Fruit fly (Drosophila melanogaster) whole organism, embryonic: ENCODE results near the gene cv-c.

Experiments used
- BEAF-32 ChIP-seq: fragments of 200-800 bp; sonication (Bioruptor generic); optimal IDR thresholded peaks from 3 replicates; lab custom pipeline; 2017; ENCODE audit warnings: missing biosample characterization, missing genetic modification characterization, mild to moderate bottlenecking, moderate library complexity, missing genetic modification reagents
- Bgb ChIP-seq: fragments of 200-800 bp; sonication (Bioruptor generic); IDR thresholded peaks from 2 replicates; pipeline ENCODE4 v1.3.6; 2022; ENCODE audit warnings: missing biosample characterization, missing genetic modification characterization; ENCODE audit not compliant: partially characterized antibody
- CG10267 ChIP-seq: fragments of 200-800 bp; sonication (Bioruptor generic); optimal IDR thresholded peaks from 2 replicates; lab custom pipeline; 2018; ENCODE audit warnings: missing biosample characterization, mild to moderate bottlenecking, missing genetic modification characterization, moderate library complexity
- CG10462 ChIP-seq: fragments of 200-800 bp; sonication (Bioruptor generic); optimal IDR thresholded peaks from 2 replicates; lab custom pipeline; 2016; ENCODE audit warnings: missing biosample characterization, missing genetic modification characterization
- CG10959 ChIP-seq: fragments of 200-800 bp; sonication (Bioruptor generic); IDR thresholded peaks from 2 replicates; pipeline ENCODE4 v1.3.6; 2022; ENCODE audit warnings: missing biosample characterization, missing genetic modification characterization
- CG12219 ChIP-seq: fragments of 200-800 bp; sonication (Bioruptor generic); optimal IDR thresholded peaks from 3 replicates; lab custom pipeline; 2018; ENCODE audit warnings: missing biosample characterization, mild to moderate bottlenecking, missing genetic modification characterization
- CG14860 ChIP-seq: fragments of 200-800 bp; sonication (Bioruptor generic); IDR thresholded peaks from 3 replicates; pipeline ENCODE4 v1.3.6; 2022; ENCODE audit warnings: missing biosample characterization, missing genetic modification characterization; ENCODE audit not compliant: partially characterized antibody
- CG15269 ChIP-seq: fragments of 200-800 bp; sonication (Bioruptor generic); optimal IDR thresholded peaks from 2 replicates; lab custom pipeline; 2018; ENCODE audit warnings: missing biosample characterization, mild to moderate bottlenecking, missing genetic modification characterization, moderate library complexity
- CG17912 ChIP-seq: fragments of 200-800 bp; sonication (Bioruptor generic); optimal IDR thresholded peaks from 2 replicates; lab custom pipeline; 2018; ENCODE audit warnings: missing biosample characterization, mild to moderate bottlenecking, missing genetic modification characterization
- CG18764 ChIP-seq: fragments of 200-800 bp; sonication (Bioruptor generic); optimal IDR thresholded peaks from 3 replicates; lab custom pipeline; 2016; ENCODE audit warnings: missing biosample characterization, missing genetic modification characterization
- CG31388 ChIP-seq: fragments of 200-800 bp; sonication (Bioruptor generic); optimal IDR thresholded peaks from 2 replicates; lab custom pipeline; 2016; ENCODE audit warnings: missing biosample characterization, missing genetic modification characterization
- CG42726 ChIP-seq: fragments of 200-800 bp; sonication (Bioruptor generic); IDR thresholded peaks from 2 replicates; pipeline ENCODE4 v1.3.6; 2022; ENCODE audit warnings: missing biosample characterization, missing genetic modification characterization; ENCODE audit not compliant: partially characterized antibody
- CG4328 ChIP-seq: fragments of 200-800 bp; sonication (Bioruptor generic); optimal IDR thresholded peaks from 3 replicates; lab custom pipeline; 2017; ENCODE audit warnings: missing biosample characterization, missing genetic modification reagents, missing genetic modification characterization
- CG4820 ChIP-seq: fragments of 200-800 bp; sonication (Bioruptor generic); optimal IDR thresholded peaks from 3 replicates; lab custom pipeline; 2016; ENCODE audit warnings: missing biosample characterization, missing genetic modification characterization
- CG6175 ChIP-seq: fragments of 200-800 bp; sonication (Bioruptor generic); IDR thresholded peaks from 3 replicates; pipeline ENCODE4 v1.3.6; 2022; ENCODE audit warnings: missing biosample characterization, missing genetic modification characterization
- CG7987 ChIP-seq: fragments of 200-800 bp; sonication (Bioruptor generic); optimal IDR thresholded peaks from 2 replicates; lab custom pipeline; 2018; ENCODE audit warnings: missing biosample characterization, mild to moderate bottlenecking, missing genetic modification characterization, moderate library complexity
- CG8281 ChIP-seq: fragments of 200-800 bp; sonication (Bioruptor generic); optimal IDR thresholded peaks from 2 replicates; lab custom pipeline; 2018; ENCODE audit warnings: missing biosample characterization, mild to moderate bottlenecking, missing genetic modification characterization, moderate library complexity
- CG8290 ChIP-seq, 3 experiments: fragments of 200-800 bp; sonication (Bioruptor generic); optimal IDR thresholded peaks; 2 replicates each; lab custom pipeline; 2016 to 2019; ENCODE audit warnings: missing biosample characterization in 3 of 3, missing genetic modification characterization in 3 of 3, mild to moderate bottlenecking in 2 of 3, moderate library complexity in 1 of 3
- CG8924 ChIP-seq: fragments of 200-800 bp; optimal IDR thresholded peaks from 3 replicates; lab custom pipeline; 2019; ENCODE audit warnings: missing biosample characterization, mild to moderate bottlenecking, missing genetic modification characterization, moderate library complexity
- CG9797 ChIP-seq: fragments of 200-800 bp; sonication (Bioruptor generic); optimal IDR thresholded peaks from 3 replicates; lab custom pipeline; 2018; ENCODE audit warnings: missing biosample characterization, mild to moderate bottlenecking, missing genetic modification characterization
- ERR ChIP-seq: fragments of 200-800 bp; sonication (Bioruptor generic); optimal IDR thresholded peaks from 2 replicates; lab custom pipeline; 2016; ENCODE audit warnings: missing biosample characterization, missing genetic modification characterization
- H2.0 ChIP-seq: fragments of 200-800 bp; sonication (Bioruptor generic); IDR thresholded peaks from 2 replicates; pipeline ENCODE4 v1.3.6; 2022; ENCODE audit warnings: missing biosample characterization, missing genetic modification characterization
- HmgZ ChIP-seq: fragments of 200-800 bp; sonication (Bioruptor generic); optimal IDR thresholded peaks from 2 replicates; lab custom pipeline; 2018; ENCODE audit warnings: missing biosample characterization, mild to moderate bottlenecking, missing genetic modification characterization
- Hr78 ChIP-seq, 2 experiments: fragments of 200-800 bp in 1 of 2; fragments of >200 bp in 1 of 2; sonication (Bioruptor generic) in 1 of 2; optimal IDR thresholded peaks; 2 replicates each; lab custom pipeline; 2017 to 2019; ENCODE audit warnings: missing biosample characterization in 2 of 2, missing genetic modification characterization in 2 of 2, mild to moderate bottlenecking in 1 of 2, moderate library complexity in 1 of 2
- Hsf ChIP-seq: fragments of 200-800 bp; sonication (Bioruptor generic); optimal IDR thresholded peaks from 3 replicates; lab custom pipeline; 2016; ENCODE audit warnings: missing biosample characterization, missing genetic modification characterization
- Lhr ChIP-seq: fragments of 200-800 bp; sonication (Bioruptor generic); optimal IDR thresholded peaks from 3 replicates; lab custom pipeline; 2017; ENCODE audit warnings: mild to moderate bottlenecking, missing biosample characterization, missing genetic modification reagents, missing genetic modification characterization
- Mes4 ChIP-seq: fragments of 200-800 bp; sonication (Bioruptor generic); optimal IDR thresholded peaks from 2 replicates; lab custom pipeline; 2016; ENCODE audit warnings: missing biosample characterization, missing genetic modification characterization
- Side ChIP-seq: fragments of 200-800 bp; sonication (Bioruptor generic); optimal IDR thresholded peaks from 2 replicates; lab custom pipeline; 2016; ENCODE audit warnings: missing biosample characterization, missing genetic modification characterization
- Six4 ChIP-seq: fragments of 200-800 bp; sonication (Bioruptor generic); optimal IDR thresholded peaks from 2 replicates; lab custom pipeline; 2016; ENCODE audit warnings: missing biosample characterization, missing genetic modification characterization
- Taf1 ChIP-seq: fragments of 200-800 bp; sonication (Bioruptor generic); IDR thresholded peaks from 2 replicates; pipeline ENCODE4 v1.3.6; 2022; ENCODE audit warnings: missing biosample characterization, missing genetic modification characterization
- Usf ChIP-seq: fragments of 200-800 bp; sonication (Bioruptor generic); optimal IDR thresholded peaks from 2 replicates; lab custom pipeline; 2017; ENCODE audit warnings: missing genotype, missing biosample characterization, missing genetic modification characterization
- bbx ChIP-seq: fragments of 200-800 bp; sonication (Bioruptor generic); IDR thresholded peaks from 2 replicates; pipeline ENCODE4 v1.3.6; 2022; ENCODE audit warnings: missing biosample characterization, missing genetic modification characterization; ENCODE audit not compliant: partially characterized antibody
- cato ChIP-seq: fragments of 200-800 bp; sonication (Bioruptor generic); optimal IDR thresholded peaks from 2 replicates; lab custom pipeline; 2016; ENCODE audit warnings: missing biosample characterization, missing genetic modification characterization, borderline replicate concordance
- caup ChIP-seq: fragments of 200-800 bp; sonication (Bioruptor generic); optimal IDR thresholded peaks from 3 replicates; lab custom pipeline; 2017; ENCODE audit warnings: missing biosample characterization, mild to moderate bottlenecking, missing genetic modification characterization, moderate library complexity; ENCODE audit not compliant: severe bottlenecking
- crp ChIP-seq, 2 experiments: fragments of 200-800 bp; sonication (Bioruptor generic); optimal IDR thresholded peaks; 2 replicates in 1 of 2; 3 replicates in 1 of 2; lab custom pipeline; 2017; ENCODE audit warnings: missing biosample characterization in 2 of 2, missing genetic modification characterization in 2 of 2, mild to moderate bottlenecking in 1 of 2, moderate library complexity in 1 of 2
- cwo ChIP-seq: fragments of 200-800 bp; sonication (Bioruptor generic); optimal IDR thresholded peaks from 3 replicates; lab custom pipeline; 2017; ENCODE audit warnings: missing biosample characterization, missing genetic modification characterization, mild to moderate bottlenecking, moderate library complexity, missing genetic modification reagents
- dimm ChIP-seq: fragments of 200-800 bp; sonication (Bioruptor generic); IDR thresholded peaks from 2 replicates; pipeline ENCODE4 v1.3.6; 2022; ENCODE audit warnings: missing biosample characterization, missing genetic modification characterization
- disco-r ChIP-seq: fragments of 200-800 bp; sonication (Bioruptor generic); optimal IDR thresholded peaks from 2 replicates; lab custom pipeline; 2016; ENCODE audit warnings: missing biosample characterization, missing genetic modification characterization
- gem ChIP-seq: fragments of 200-800 bp; sonication (Bioruptor generic); optimal IDR thresholded peaks from 2 replicates; lab custom pipeline; 2019; ENCODE audit warnings: missing biosample characterization, mild to moderate bottlenecking, missing genetic modification characterization, moderate library complexity
- jigr1 ChIP-seq: fragments of 200-800 bp; sonication (Bioruptor generic); IDR thresholded peaks from 3 replicates; pipeline ENCODE4 v1.3.6; 2022; ENCODE audit warnings: missing biosample characterization, missing genetic modification characterization
- mam ChIP-seq: fragments of 200-800 bp; sonication (Bioruptor generic); optimal IDR thresholded peaks from 3 replicates; lab custom pipeline; 2016; ENCODE audit warnings: missing biosample characterization, missing genetic modification characterization
- oc ChIP-seq: fragments of 200-800 bp; sonication (Bioruptor generic); optimal IDR thresholded peaks from 2 replicates; lab custom pipeline; 2018; ENCODE audit warnings: missing biosample characterization, mild to moderate bottlenecking, missing genetic modification characterization, moderate library complexity
- onecut ChIP-seq: fragments of 200-800 bp; sonication (Bioruptor generic); IDR thresholded peaks from 2 replicates; pipeline ENCODE4 v1.3.6; 2022; ENCODE audit warnings: missing biosample characterization, missing genetic modification characterization
- pros ChIP-seq: fragments of 200-800 bp; sonication (Bioruptor generic); optimal IDR thresholded peaks from 3 replicates; lab custom pipeline; 2019; ENCODE audit warnings: missing biosample characterization, mild to moderate bottlenecking, missing genetic modification characterization, moderate library complexity
- pzg ChIP-seq: fragments of 200-800 bp; sonication (Bioruptor generic); optimal IDR thresholded peaks from 3 replicates; lab custom pipeline; 2018; ENCODE audit warnings: missing biosample characterization, mild to moderate bottlenecking, missing genetic modification characterization, moderate library complexity
- tio ChIP-seq: fragments of 200-800 bp; sonication (Bioruptor generic); optimal IDR thresholded peaks from 2 replicates; lab custom pipeline; 2017; ENCODE audit warnings: missing biosample characterization, missing genetic modification characterization, inconsistent platforms
- trh ChIP-seq: fragments of 200-800 bp; sonication (Bioruptor generic); optimal IDR thresholded peaks from 2 replicates; lab custom pipeline; 2016; ENCODE audit warnings: missing biosample characterization, missing genetic modification characterization
- unpg ChIP-seq: fragments of 200-800 bp; sonication (Bioruptor generic); optimal IDR thresholded peaks from 3 replicates; lab custom pipeline; 2018; ENCODE audit warnings: missing biosample characterization, mild to moderate bottlenecking, missing genetic modification characterization, moderate library complexity
- vfl ChIP-seq: fragments of 200-800 bp; sonication (Bioruptor generic); optimal IDR thresholded peaks from 2 replicates; lab custom pipeline; 2016; ENCODE audit warnings: missing biosample characterization, missing genetic modification characterization

The cv-c gene

dm6 chr3R:14469724-14470123 lies 11.8 kb downstream of the cv-c start (continued):
- TF ChIP-seq cwo (GFP tag; lab: Kevin White, UChicago) = peak; percentile 20
- TF ChIP-seq Side = no peak
- TF ChIP-seq CG31388 (GFP tag; lab: Kevin White, UChicago) = no peak
- peak; percentile 74 for TF ChIP-seq CG8924 (tag; lab: Kevin White, UChicago)
- no peak for TF ChIP-seq trh (GFP tag; lab: Kevin White, UChicago)
- no peak for TF ChIP-seq pros (GFP tag; lab: Kevin White, UChicago)
- TF ChIP-seq CG7987 (GFP tag; lab: Kevin White, UChicago) = no peak
- TF ChIP-seq CG42726 (GFP tag; lab: Robert Waterston, UW) = no peak
- no peak for TF ChIP-seq CG14860 (GFP tag; lab: Robert Waterston, UW)
- TF ChIP-seq BEAF-32 (GFP tag; lab: Kevin White, UChicago) = no peak
- TF ChIP-seq CG10267 (tag; lab: Kevin White, UChicago) = peak; percentile 75
- TF ChIP-seq Mes4 = no peak
- TF ChIP-seq ERR (GFP tag; lab: Kevin White, UChicago) = no peak
- TF ChIP-seq tio (GFP tag; lab: Kevin White, UChicago) = peak; percentile 48
- no peak for TF ChIP-seq Bgb (GFP tag; lab: Robert Waterston, UW)
- TF ChIP-seq crp (GFP tag; optimal IDR thresholded peaks at IDR 0.05; lab: Kevin White, UChicago) = no peak
- TF ChIP-seq unpg (GFP tag; lab: Kevin White, UChicago) = peak; percentile 72
- peak; percentile 64 for TF ChIP-seq CG15269 (tag; lab: Kevin White, UChicago)
- TF ChIP-seq disco-r = no peak
- TF ChIP-seq Taf1 = no peak
- peak; percentile 68 for TF ChIP-seq CG4820 (GFP tag; lab: Kevin White, UChicago)
- TF ChIP-seq mam (GFP tag; lab: Kevin White, UChicago) = no peak
- TF ChIP-seq CG12219 = peak; percentile 50
- peak; percentile 19 for TF ChIP-seq CG10462
- no peak for TF ChIP-seq bbx
- TF ChIP-seq dimm (GFP tag; lab: Robert Waterston, UW) = no peak
- TF ChIP-seq CG10959 (GFP tag; lab: Robert Waterston, UW) = peak; percentile 48
- peak; percentile 16 for TF ChIP-seq CG8281 (tag; lab: Kevin White, UChicago)
- TF ChIP-seq Lhr = peak; percentile 34
- peak; percentile 13 for TF ChIP-seq CG4328 (GFP tag; lab: Kevin White, UChicago)
- TF ChIP-seq HmgZ (tag; lab: Kevin White, UChicago) = no peak
- TF ChIP-seq onecut (GFP tag; lab: Robert Waterston, UW) = peak; percentile 17; the same call in 1 of the 2 replicates
- no peak for TF ChIP-seq Usf (GFP tag; lab: Kevin White, UChicago)
- TF ChIP-seq Six4 (GFP tag; lab: Kevin White, UChicago) = peak; percentile 21
- no peak for TF ChIP-seq CG6175 (GFP tag; lab: Robert Waterston, UW)
- TF ChIP-seq CG18764 (GFP tag; lab: Kevin White, UChicago) = peak; percentile 35
- TF ChIP-seq oc (tag; lab: Kevin White, UChicago) = peak; percentile 35
- TF ChIP-seq pzg = no peak
- no peak for TF ChIP-seq cato
- TF ChIP-seq CG8290 (GFP tag; optimal IDR thresholded peaks at IDR 0.05; lab: Kevin White, UChicago) = peak; percentile 39
- TF ChIP-seq CG8290 (tag; optimal IDR thresholded peaks at IDR 0.05; lab: Kevin White, UChicago) = no peak
- TF ChIP-seq CG9797 (GFP tag; lab: Kevin White, UChicago) = no peak
- no peak for TF ChIP-seq vfl (GFP tag; lab: Kevin White, UChicago)
- no peak for TF ChIP-seq CG17912
- TF ChIP-seq gem (tag; lab: Kevin White, UChicago) = peak; percentile 80
- TF ChIP-seq caup (GFP tag; lab: Kevin White, UChicago) = no peak
- TF ChIP-seq jigr1 (GFP tag; lab: Robert Waterston, UW) = no peak
- TF ChIP-seq Hsf = peak; percentile 44
- no peak for TF ChIP-seq H2.0 (GFP tag; lab: Robert Waterston, UW)
- peak in 1 of 2 experiments; percentile 43 for TF ChIP-seq Hr78 (GFP tag; optimal IDR thresholded peaks at IDR 0.05; lab: Kevin White, UChicago)
